Fruit fly (Drosophila melanogaster): ENCODE data around the gene AANATL2.
A peak's percentile ranks its signal among the peaks of the same experiment; 100 is the strongest.

AANATL2 gene

DNA sequence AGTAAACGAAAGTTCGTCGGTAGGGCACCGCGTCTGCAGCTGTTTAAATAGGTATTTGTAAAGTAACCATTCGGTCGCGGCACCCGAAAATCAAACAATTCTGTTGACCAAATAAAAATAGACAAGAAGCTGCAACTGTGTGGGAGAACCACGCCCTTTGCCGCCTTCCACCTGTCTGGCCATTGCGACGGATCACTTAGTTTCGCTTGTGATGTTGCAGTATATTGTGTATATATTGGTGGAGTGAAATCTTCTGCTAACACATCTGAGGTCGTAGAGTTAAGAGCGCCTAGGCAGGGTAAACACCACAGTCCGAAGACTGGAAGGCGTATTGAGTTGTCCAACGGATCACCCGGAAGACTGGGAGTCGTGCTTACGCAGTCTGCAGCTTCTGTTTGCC lies 27.7 kb downstream of the AANATL2 start (continued):
- no peak for TF ChIP-seq CG1792 (GFP tag; optimal IDR thresholded peaks at IDR 0.05)
- TF ChIP-seq CG6791 (GFP tag; IDR thresholded peaks at IDR 0.05; ENCODE audit: partially characterized antibody) = no peak
- peak; percentile 35 for TF ChIP-seq CG11398 (GFP tag; optimal IDR thresholded peaks at IDR 0.05)
- TF ChIP-seq CG13287 (GFP tag; IDR thresholded peaks at IDR 0.05; ENCODE audit: partially characterized antibody) = no peak
- TF ChIP-seq CG1233 (GFP tag; optimal IDR thresholded peaks at IDR 0.05) = peak; percentile 45
- TF ChIP-seq Side (GFP tag; optimal IDR thresholded peaks at IDR 0.05) = peak; percentile 13
- TF ChIP-seq lbe (GFP tag; optimal IDR thresholded peaks at IDR 0.05) = no peak
- no peak for TF ChIP-seq CG30403 (GFP tag; optimal IDR thresholded peaks at IDR 0.05)
- TF ChIP-seq psq (GFP tag; optimal IDR thresholded peaks at IDR 0.05) = no peak
- no peak for TF ChIP-seq sug (tag; optimal IDR thresholded peaks at IDR 0.05)
- no peak for TF ChIP-seq zf30C (GFP tag; optimal IDR thresholded peaks at IDR 0.05)
- no peak for TF ChIP-seq HmgZ (tag; optimal IDR thresholded peaks at IDR 0.05)
- no peak for TF ChIP-seq CG14050 (GFP tag; IDR thresholded peaks at IDR 0.05)
- peak; percentile 34 for TF ChIP-seq Meics (GFP tag; optimal IDR thresholded peaks at IDR 0.05)
- peak; percentile 16 for TF ChIP-seq Six4 (GFP tag; optimal IDR thresholded peaks at IDR 0.05)
- TF ChIP-seq Jarid2 (GFP tag; optimal IDR thresholded peaks at IDR 0.05) = peak; percentile 28
- no peak for TF ChIP-seq CG8944 (GFP tag; optimal IDR thresholded peaks at IDR 0.05)
- TF ChIP-seq tll (GFP tag; optimal IDR thresholded peaks at IDR 0.05) = peak in 1 of 2 experiments; percentile 59
- no peak for TF ChIP-seq tup (GFP tag; optimal IDR thresholded peaks at IDR 0.05)
- TF ChIP-seq CG12769 (tag; optimal IDR thresholded peaks at IDR 0.05) = peak; percentile 12
- TF ChIP-seq CG12299 (tag; optimal IDR thresholded peaks at IDR 0.05) = peak; percentile 3
- peak; percentile 34 for TF ChIP-seq sqz (GFP tag; optimal IDR thresholded peaks at IDR 0.05)
- peak; percentile 44 for TF ChIP-seq HLHmδ (GFP tag; optimal IDR thresholded peaks at IDR 0.05)
- TF ChIP-seq unpg (GFP tag; optimal IDR thresholded peaks at IDR 0.05) = peak; percentile 49
- TF ChIP-seq bsh (GFP tag; optimal IDR thresholded peaks at IDR 0.05) = peak in 1 of 2 experiments; percentile 59
- no peak for TF ChIP-seq sc (optimal IDR thresholded peaks at IDR 0.05)
- peak; percentile 47 for TF ChIP-seq sc (GFP tag; optimal IDR thresholded peaks at IDR 0.05)
- no peak for TF ChIP-seq pho (GFP tag; optimal IDR thresholded peaks at IDR 0.05)
- TF ChIP-seq tio (GFP tag; optimal IDR thresholded peaks at IDR 0.05) = no peak
- no peak for TF ChIP-seq Mrtf (GFP tag; IDR thresholded peaks at IDR 0.05)
- no peak for TF ChIP-seq fru (optimal IDR thresholded peaks at IDR 0.05)
- TF ChIP-seq nerfin-1 (tag; optimal IDR thresholded peaks at IDR 0.05) = peak; percentile 57
- peak; percentile 43 for TF ChIP-seq salm (tag; optimal IDR thresholded peaks at IDR 0.05)
- peak; percentile 77 for TF ChIP-seq fd64A (GFP tag; optimal IDR thresholded peaks at IDR 0.05)
- TF ChIP-seq chif (GFP tag; optimal IDR thresholded peaks at IDR 0.05) = peak in 1 of 2 experiments; percentile 2
- TF ChIP-seq NFAT (GFP tag; IDR thresholded peaks at IDR 0.05) = no peak
- peak in 1 of 3 experiments; percentile 45 for TF ChIP-seq lola (GFP tag; optimal IDR thresholded peaks at IDR 0.05)
- TF ChIP-seq insv (GFP tag; optimal IDR thresholded peaks at IDR 0.05) = no peak
- peak; percentile 57 for TF ChIP-seq Lhr (GFP tag; optimal IDR thresholded peaks at IDR 0.05)
- TF ChIP-seq CG8388 (GFP tag; optimal IDR thresholded peaks at IDR 0.05) = peak; percentile 29
- no peak for TF ChIP-seq Drgx (GFP tag; IDR thresholded peaks at IDR 0.05)
- no peak for TF ChIP-seq Hmr (GFP tag; optimal IDR thresholded peaks at IDR 0.05)
- TF ChIP-seq CG15696 (tag; optimal IDR thresholded peaks at IDR 0.05) = peak; percentile 56
- TF ChIP-seq ttk (GFP tag; IDR thresholded peaks at IDR 0.05) = no peak
- TF ChIP-seq CG2199 (GFP tag; IDR thresholded peaks at IDR 0.05) = 0 out of 3 replicates have a peak, but pooled peaks have one; percentile 23
- TF ChIP-seq CG18476 (GFP tag; optimal IDR thresholded peaks at IDR 0.05) = no peak
- TF ChIP-seq caup (GFP tag; optimal IDR thresholded peaks at IDR 0.05; ENCODE audit: severe bottlenecking) = peak; percentile 19
- no peak for TF ChIP-seq Bteb2 (GFP tag; optimal IDR thresholded peaks at IDR 0.05)
- TF ChIP-seq CG17802 (tag; optimal IDR thresholded peaks at IDR 0.05) = no peak

Measured in whole organism, embryonic.